Worm (Caenorhabditis elegans) whole organism, early embryonic: Measurements from ENCODE around the gene T25E12.14.

Experiments
- ama-1 ChIP-seq: fragments of 150-350 bp; optimal IDR thresholded peaks from 2 replicates; lab custom pipeline; 2014
- ceh-36 ChIP-seq: sonication (generic microtip); optimal IDR thresholded peaks from 2 replicates; lab custom pipeline; 2016; ENCODE audit warnings: missing genetic modification characterization, inconsistent platforms, missing compliant biosample characterization

DNA sequence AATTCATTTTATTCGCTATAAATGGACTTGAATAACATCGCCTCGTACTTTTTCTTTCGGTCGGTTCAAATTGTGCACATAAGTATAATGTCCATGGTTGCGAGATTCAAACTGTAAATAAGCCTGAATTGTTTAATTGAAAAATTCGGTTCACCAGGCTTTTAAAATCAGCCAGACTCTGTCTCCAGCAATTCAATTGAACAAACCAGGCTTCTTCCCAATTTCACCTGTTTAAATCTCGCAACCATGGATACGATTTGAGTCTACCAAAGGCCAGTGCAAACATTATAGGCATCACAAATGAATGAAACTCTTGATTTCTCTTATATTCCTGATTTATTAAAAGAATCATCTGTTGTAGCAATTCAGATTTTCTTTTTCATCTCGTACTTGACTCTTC is 4.6 kb downstream of the T25E12.14 start, which contains the start of gene srz-100:
- TF ChIP-seq ceh-36 (tag; lab: Kevin White, UChicago) = no peak
- TF ChIP-seq ama-1 (lab: Kevin White, UChicago) = no peak
